Worm (Caenorhabditis elegans) whole organism, L1 larva: ENCODE data around the gene igcm-2.

Source experiments
- C16A3.4 ChIP-seq: fragments of 150-350 bp; optimal IDR thresholded peaks from 2 replicates; lab custom pipeline; 2014; ENCODE audit warnings: missing biosample characterization, missing genetic modification characterization
- F16B12.6 ChIP-seq: fragments of 150-350 bp; optimal IDR thresholded peaks from 2 replicates; lab custom pipeline; 2014; ENCODE audit warnings: missing biosample characterization, missing genetic modification characterization
- Y116A8C.19 ChIP-seq: sonication (generic microtip); optimal IDR thresholded peaks from 2 replicates; lab custom pipeline; 2016; ENCODE audit warnings: missing compliant biosample characterization, missing genetic modification characterization, borderline replicate concordance
- ceh-82 ChIP-seq, 3 experiments: fragments of 150-350 bp in 1 of 3; sonication (generic microtip) in 2 of 3; optimal IDR thresholded peaks; 2 replicates each; lab custom pipeline; 2014 to 2017; ENCODE audit warnings: missing biosample characterization in 3 of 3, missing genetic modification characterization in 3 of 3
- ceh-88 ChIP-seq: fragments of 200-800 bp; sonication (Bioruptor generic); IDR thresholded peaks from 2 replicates; pipeline ENCODE4 v1.3.6; 2022; ENCODE audit warnings: missing genetic modification characterization, missing compliant biosample characterization
- ces-1 ChIP-seq: fragments of 150-350 bp; optimal IDR thresholded peaks from 2 replicates; lab custom pipeline; 2014; ENCODE audit warnings: missing biosample characterization, missing genetic modification reagents, missing genetic modification characterization
- efl-1 ChIP-seq, 4 experiments: fragments of 150-350 bp; optimal IDR thresholded peaks in 3 of 4; peaks in 1 of 4; 1 replicate in 1 of 4; 2 replicates in 3 of 4; lab custom pipeline; 2014; ENCODE audit warnings: missing biosample characterization in 2 of 4, missing genetic modification characterization in 2 of 4, missing genetic modification reagents in 2 of 4
- elt-3 ChIP-seq, 6 experiments: fragments of 150-350 bp in 1 of 6; sonication (generic microtip); optimal IDR thresholded peaks; 2 replicates each; lab custom pipeline; 2017 to 2018; ENCODE audit warnings: missing biosample characterization in 6 of 6, missing genetic modification characterization in 6 of 6, inconsistent platforms in 1 of 6
- fkh-10 ChIP-seq: sonication (generic microtip); optimal IDR thresholded peaks from 2 replicates; lab custom pipeline; 2017; ENCODE audit warnings: missing biosample characterization, missing genetic modification reagents, missing genetic modification characterization
- grh-1 ChIP-seq: fragments of 200-800 bp; sonication (Bioruptor generic); IDR thresholded peaks from 2 replicates; pipeline ENCODE4 v1.3.6; 2022; ENCODE audit warnings: missing genetic modification reagents, missing genetic modification characterization, missing compliant biosample characterization
- hlh-17 ChIP-seq: fragments of 200-800 bp; sonication (Bioruptor generic); optimal IDR thresholded peaks from 2 replicates; lab custom pipeline; 2018; ENCODE audit warnings: missing genetic modification characterization, mild to moderate bottlenecking, missing compliant biosample characterization, moderate library complexity, borderline replicate concordance
- hpl-2 ChIP-seq: fragments of 150-350 bp; optimal IDR thresholded peaks from 2 replicates; lab custom pipeline; 2014; ENCODE audit warnings: missing biosample characterization, missing genetic modification reagents, missing genetic modification characterization
- irx-1 ChIP-seq: sonication (generic microtip); optimal IDR thresholded peaks from 2 replicates; lab custom pipeline; 2016; ENCODE audit warnings: missing genetic modification characterization, missing compliant biosample characterization
- lin-39 ChIP-seq: fragments of 150-350 bp; optimal IDR thresholded peaks from 2 replicates; lab custom pipeline; 2014; ENCODE audit warnings: missing biosample characterization, missing genetic modification reagents, missing genetic modification characterization
- lir-3 ChIP-seq: sonication (generic microtip); optimal IDR thresholded peaks from 2 replicates; lab custom pipeline; 2016; ENCODE audit warnings: mild to moderate bottlenecking, missing genetic modification characterization, moderate library complexity, missing compliant biosample characterization; ENCODE audit not compliant: poor library complexity
- lsy-2 ChIP-seq, 2 experiments: fragments of 150-350 bp; optimal IDR thresholded peaks; 2 replicates each; lab custom pipeline; 2014; ENCODE audit warnings: missing biosample characterization in 2 of 2, missing genetic modification characterization in 2 of 2
- mab-9 ChIP-seq: fragments of 200-800 bp; sonication (Bioruptor generic); IDR thresholded peaks from 2 replicates; pipeline ENCODE4 v1.3.6; 2022; ENCODE audit warnings: missing genetic modification reagents, missing genetic modification characterization, missing compliant biosample characterization
- mdl-1 ChIP-seq, 2 experiments: fragments of 150-350 bp; optimal IDR thresholded peaks; 2 replicates each; lab custom pipeline; 2014 to 2017; ENCODE audit warnings: missing biosample characterization in 2 of 2, missing genetic modification characterization in 2 of 2, inconsistent platforms in 1 of 2
- nhr-19 ChIP-seq: fragments of 200-800 bp; sonication (Bioruptor generic); conservative IDR thresholded peaks from 2 replicates; pipeline ENCODE4 v1.3.6; 2022; ENCODE audit warnings: missing genetic modification characterization, missing compliant biosample characterization
- nhr-20 ChIP-seq: sonication (generic microtip); optimal IDR thresholded peaks from 2 replicates; lab custom pipeline; 2016; ENCODE audit warnings: mild to moderate bottlenecking, missing genetic modification characterization, missing compliant biosample characterization
- nhr-237 ChIP-seq: fragments of 150-350 bp; optimal IDR thresholded peaks from 2 replicates; lab custom pipeline; 2014; ENCODE audit warnings: missing biosample characterization, missing genetic modification characterization
- nhr-47 ChIP-seq: sonication (generic microtip); optimal IDR thresholded peaks from 2 replicates; lab custom pipeline; 2016; ENCODE audit warnings: mild to moderate bottlenecking, missing genetic modification characterization, moderate library complexity, missing compliant biosample characterization
- nhr-76 ChIP-seq: sonication (generic microtip); optimal IDR thresholded peaks from 2 replicates; lab custom pipeline; 2017; ENCODE audit warnings: missing biosample characterization, missing genetic modification characterization
- nhr-84 ChIP-seq: sonication (generic microtip); optimal IDR thresholded peaks from 2 replicates; lab custom pipeline; 2017; ENCODE audit warnings: missing biosample characterization, missing genetic modification characterization
- nhr-90 ChIP-seq: sonication (generic microtip); optimal IDR thresholded peaks from 2 replicates; lab custom pipeline; 2016; ENCODE audit warnings: mild to moderate bottlenecking, missing genetic modification characterization, missing compliant biosample characterization; ENCODE audit not compliant: poor library complexity
- pax-3 ChIP-seq: fragments of 200-800 bp; sonication (Bioruptor generic); optimal IDR thresholded peaks from 2 replicates; lab custom pipeline; 2018; ENCODE audit warnings: mild to moderate bottlenecking, missing genetic modification characterization, moderate library complexity, missing compliant biosample characterization
- skn-1 ChIP-seq: fragments of 150-350 bp; optimal IDR thresholded peaks from 2 replicates; lab custom pipeline; 2014; ENCODE audit warnings: missing biosample characterization, missing genetic modification characterization
- sptf-1 ChIP-seq: fragments of 150-350 bp; optimal IDR thresholded peaks from 2 replicates; lab custom pipeline; 2014; ENCODE audit warnings: missing biosample characterization, missing genetic modification characterization
- sup-37 ChIP-seq: fragments of 200-800 bp; sonication (Bioruptor generic); optimal IDR thresholded peaks from 2 replicates; lab custom pipeline; 2018; ENCODE audit warnings: mild to moderate bottlenecking, missing genetic modification characterization, missing compliant biosample characterization
- swsn-7 ChIP-seq: sonication (generic microtip); optimal IDR thresholded peaks from 2 replicates; lab custom pipeline; 2016; ENCODE audit warnings: missing genetic modification characterization, missing compliant biosample characterization
- tbx-2 ChIP-seq: sonication (generic microtip); optimal IDR thresholded peaks from 2 replicates; lab custom pipeline; 2016; ENCODE audit warnings: missing genetic modification characterization, missing compliant biosample characterization
- unc-130 ChIP-seq: fragments of 150-350 bp; optimal IDR thresholded peaks from 2 replicates; lab custom pipeline; 2017; ENCODE audit warnings: missing biosample characterization, missing genetic modification characterization, inconsistent platforms
- ztf-11 ChIP-seq, 2 experiments: sonication (generic microtip); optimal IDR thresholded peaks; 2 replicates each; lab custom pipeline; 2016 to 2017; ENCODE audit warnings: missing genetic modification characterization in 2 of 2, missing biosample characterization in 1 of 2, missing compliant biosample characterization in 1 of 2
- ztf-4 ChIP-seq: fragments of 150-350 bp; optimal IDR thresholded peaks from 2 replicates; lab custom pipeline; 2014; ENCODE audit warnings: missing biosample characterization, missing genetic modification characterization

Gene igcm-2

ce11 chrX:6371192-6372116, 19.9 kb downstream of the igcm-2 start (continued):
- peak; percentile 41 for TF ChIP-seq tbx-2
- peak; percentile 41 for TF ChIP-seq unc-130 (tag; lab: Kevin White, UChicago)
- TF ChIP-seq ces-1 (GFP tag; lab: Kevin White, UChicago), result no peak
- peak; percentile 28 for TF ChIP-seq fkh-10 (GFP tag; lab: Kevin White, UChicago)
- TF ChIP-seq lin-39 (tag; lab: Kevin White, UChicago), result no peak
- TF ChIP-seq F16B12.6 (tag; lab: Kevin White, UChicago), result no peak
- peak; percentile 42 for TF ChIP-seq C16A3.4 (tag; lab: Kevin White, UChicago)
- TF ChIP-seq hpl-2 (GFP tag; lab: Kevin White, UChicago), result no peak
- TF ChIP-seq grh-1, result no peak
- no peak for TF ChIP-seq ztf-11 (tag; optimal IDR thresholded peaks at IDR 0.05; lab: Kevin White, UChicago)
- TF ChIP-seq nhr-20 (tag; lab: Kevin White, UChicago), result peak; percentile 69
- no peak for TF ChIP-seq sup-37
- TF ChIP-seq lir-3 (tag; lab: Kevin White, UChicago), result peak; percentile 46
- TF ChIP-seq ceh-82 (tag; optimal IDR thresholded peaks at IDR 0.05; lab: Kevin White, UChicago), result peak; percentile 21 to 30 (median 25)
- no peak for TF ChIP-seq hlh-17 (GFP tag; lab: Kevin White, UChicago)
- TF ChIP-seq mab-9 (GFP tag; lab: Robert Waterston, UW), result no peak
- peak in 1 of 6 experiments; percentile 60 for TF ChIP-seq elt-3 (tag; optimal IDR thresholded peaks at IDR 0.05; lab: Kevin White, UChicago)
- TF ChIP-seq nhr-47 (tag; lab: Kevin White, UChicago), result peak; percentile 77
- TF ChIP-seq ceh-88 (GFP tag; lab: Robert Waterston, UW), result no peak
- peak; percentile 24 to 51 for TF ChIP-seq lsy-2 (tag; optimal IDR thresholded peaks at IDR 0.05; lab: Kevin White, UChicago)
- peak; percentile 59 for TF ChIP-seq nhr-90 (tag; lab: Kevin White, UChicago)
- no peak for TF ChIP-seq nhr-237
- peak; percentile 49 for TF ChIP-seq irx-1
- no peak for TF ChIP-seq pax-3 (tag; lab: Kevin White, UChicago)
- peak; percentile 35 for TF ChIP-seq skn-1 (tag; lab: Kevin White, UChicago)
- TF ChIP-seq, all 84 proteins: peak for 32

ce11 chrX:6369717-6370116, 21.7 kb downstream of the igcm-2 start, which contains the start of gene C03B1.2:
C03B1.2 (plus strand) TSS chrX:6370017.
- TF ChIP-seq sptf-1 (tag; lab: Kevin White, UChicago), result no peak
- no peak for TF ChIP-seq nhr-84
- TF ChIP-seq nhr-76 (tag; lab: Kevin White, UChicago), result no peak
- TF ChIP-seq mdl-1 (tag; optimal IDR thresholded peaks at IDR 0.05; lab: Kevin White, UChicago), result no peak
- no peak for TF ChIP-seq ceh-82 (tag; optimal IDR thresholded peaks at IDR 0.05; lab: Kevin White, UChicago)
- TF ChIP-seq, all 84 proteins: peak for 0

ce11 chrX:6365715-6366114, 25.7 kb downstream of the igcm-2 start, which contains the start of gene C03B1.3:
C03B1.3 (plus strand) TSS chrX:6366015.
- TF ChIP-seq elt-3 (tag; optimal IDR thresholded peaks at IDR 0.05; lab: Kevin White, UChicago) (no peak), Y116A8C.19 (tag; lab: Kevin White, UChicago) (no peak), nhr-19 (no peak), nhr-20 (tag; lab: Kevin White, UChicago) (no peak), hpl-2 (GFP tag; lab: Kevin White, UChicago) (no peak), efl-1 (optimal IDR thresholded peaks at IDR 0.05; lab: Kevin White, UChicago) (no peak), efl-1 (GFP tag; optimal IDR thresholded peaks at IDR 0.05 in 1 of 2; lab: Kevin White, UChicago) (no peak), F16B12.6 (tag; lab: Kevin White, UChicago) (no peak), swsn-7 (tag; lab: Kevin White, UChicago) (no peak), C16A3.4 (tag; lab: Kevin White, UChicago) (no peak), ztf-4 (tag; lab: Kevin White, UChicago) (no peak)
